Worm (Caenorhabditis elegans) whole organism, late embryonic: ENCODE measurements around the gene F22H10.2.

Experiments
- C08G9.2 ChIP-seq: sonication (generic microtip); optimal IDR thresholded peaks from 2 replicates; lab custom pipeline; 2016; ENCODE audit warnings: mild to moderate bottlenecking, missing genetic modification characterization, moderate library complexity, missing compliant biosample characterization
- K02D7.2 ChIP-seq: sonication (generic microtip); optimal IDR thresholded peaks from 2 replicates; lab custom pipeline; 2017; ENCODE audit warnings: mild to moderate bottlenecking, missing genetic modification characterization, missing compliant biosample characterization
- K09A11.1 ChIP-seq: sonication (generic microtip); optimal IDR thresholded peaks from 2 replicates; lab custom pipeline; 2017; ENCODE audit warnings: antibody characterized with exemption, mild to moderate bottlenecking, missing genetic modification characterization, missing compliant biosample characterization; ENCODE audit not compliant: insufficient read depth
- Y22D7AL.16 ChIP-seq: sonication (generic microtip); optimal IDR thresholded peaks from 2 replicates; lab custom pipeline; 2016; ENCODE audit warnings: missing genetic modification characterization, missing compliant biosample characterization
- ceh-14 ChIP-seq: sonication (generic microtip); optimal IDR thresholded peaks from 2 replicates; lab custom pipeline; 2016; ENCODE audit warnings: missing genotype, missing genetic modification characterization, missing compliant biosample characterization
- ceh-18 ChIP-seq: sonication (generic microtip); optimal IDR thresholded peaks from 2 replicates; lab custom pipeline; 2016; ENCODE audit warnings: missing genetic modification characterization, missing compliant biosample characterization
- ceh-19 ChIP-seq: fragments of 200-800 bp; sonication (Bioruptor generic); optimal IDR thresholded peaks from 2 replicates; lab custom pipeline; 2018; ENCODE audit warnings: mild to moderate bottlenecking, missing genetic modification characterization, missing compliant biosample characterization
- ceh-2 ChIP-seq: sonication (generic microtip); optimal IDR thresholded peaks from 2 replicates; lab custom pipeline; 2016; ENCODE audit warnings: missing genotype, missing genetic modification characterization, missing compliant biosample characterization
- ceh-24 ChIP-seq: sonication (generic microtip); optimal IDR thresholded peaks from 2 replicates; lab custom pipeline; 2016; ENCODE audit warnings: mild to moderate bottlenecking, missing genetic modification characterization, missing compliant biosample characterization
- ceh-31 ChIP-seq: sonication (generic microtip); optimal IDR thresholded peaks from 2 replicates; lab custom pipeline; 2016; ENCODE audit warnings: missing genetic modification characterization, missing compliant biosample characterization
- ceh-34 ChIP-seq: sonication (generic microtip); optimal IDR thresholded peaks from 2 replicates; lab custom pipeline; 2016; ENCODE audit warnings: mild to moderate bottlenecking, missing genetic modification characterization, missing compliant biosample characterization
- ceh-48 ChIP-seq: sonication (generic microtip); optimal IDR thresholded peaks from 2 replicates; lab custom pipeline; 2016; ENCODE audit warnings: missing genetic modification characterization, inconsistent platforms, missing compliant biosample characterization
- ceh-6 ChIP-seq: fragments of 200-800 bp; sonication (Bioruptor generic); optimal IDR thresholded peaks from 2 replicates; lab custom pipeline; 2018; ENCODE audit warnings: mild to moderate bottlenecking, missing genetic modification characterization, missing compliant biosample characterization
- che-1 ChIP-seq: sonication (generic microtip); optimal IDR thresholded peaks from 2 replicates; lab custom pipeline; 2016; ENCODE audit warnings: mild to moderate bottlenecking, missing genetic modification characterization, missing compliant biosample characterization
- dve-1 ChIP-seq: sonication (generic microtip); optimal IDR thresholded peaks from 2 replicates; lab custom pipeline; 2017; ENCODE audit warnings: antibody characterized with exemption, mild to moderate bottlenecking, missing genetic modification characterization, missing compliant biosample characterization
- elt-4 ChIP-seq: sonication (generic microtip); optimal IDR thresholded peaks from 2 replicates; lab custom pipeline; 2016; ENCODE audit warnings: missing genetic modification characterization, missing compliant biosample characterization
- ets-4 ChIP-seq: sonication (generic microtip); optimal IDR thresholded peaks from 2 replicates; lab custom pipeline; 2016; ENCODE audit warnings: missing genetic modification characterization, missing compliant biosample characterization
- eyg-1 ChIP-seq: sonication (generic microtip); optimal IDR thresholded peaks from 2 replicates; lab custom pipeline; 2016; ENCODE audit warnings: missing genotype, missing genetic modification characterization, missing compliant biosample characterization
- fax-1 ChIP-seq: sonication (generic microtip); optimal IDR thresholded peaks from 2 replicates; lab custom pipeline; 2016; ENCODE audit warnings: missing genotype, missing genetic modification characterization, missing compliant biosample characterization
- fkh-10 ChIP-seq: fragments of 150-350 bp; optimal IDR thresholded peaks from 2 replicates; lab custom pipeline; 2014; ENCODE audit warnings: missing biosample characterization, missing genetic modification reagents, missing genetic modification characterization
- gmeb-2 ChIP-seq: sonication (generic microtip); optimal IDR thresholded peaks from 2 replicates; lab custom pipeline; 2016; ENCODE audit warnings: missing genetic modification characterization, inconsistent platforms, missing compliant biosample characterization
- hlh-13 ChIP-seq: fragments of 200-800 bp; sonication (Bioruptor generic); optimal IDR thresholded peaks from 2 replicates; lab custom pipeline; 2018; ENCODE audit warnings: mild to moderate bottlenecking, missing genetic modification characterization, missing compliant biosample characterization
- hlh-30 ChIP-seq: sonication (generic microtip); optimal IDR thresholded peaks from 2 replicates; lab custom pipeline; 2017; ENCODE audit warnings: antibody characterized with exemption, missing genetic modification characterization, missing compliant biosample characterization; ENCODE audit not compliant: insufficient read depth
- hlh-6 ChIP-seq: sonication (generic microtip); optimal IDR thresholded peaks from 2 replicates; lab custom pipeline; 2016; ENCODE audit warnings: missing genotype, missing genetic modification characterization, missing compliant biosample characterization
- nfya-1 ChIP-seq: sonication (generic microtip); optimal IDR thresholded peaks from 2 replicates; lab custom pipeline; 2017; ENCODE audit warnings: missing genetic modification characterization, mild to moderate bottlenecking, missing compliant biosample characterization, antibody characterized with exemption, moderate library complexity
- pha-2 ChIP-seq: sonication (generic microtip); optimal IDR thresholded peaks from 2 replicates; lab custom pipeline; 2017; ENCODE audit warnings: mild to moderate bottlenecking, missing genetic modification characterization, missing compliant biosample characterization
- rnt-1 ChIP-seq: sonication (generic microtip); optimal IDR thresholded peaks from 2 replicates; lab custom pipeline; 2016; ENCODE audit warnings: missing genetic modification characterization, missing compliant biosample characterization
- sox-2 ChIP-seq: fragments of 200-800 bp; sonication (Bioruptor generic); IDR thresholded peaks from 2 replicates; pipeline ENCODE4 v1.3.6; 2022; ENCODE audit warnings: missing genetic modification reagents, missing genetic modification characterization, missing compliant biosample characterization
- tbx-2 ChIP-seq: sonication (generic microtip); optimal IDR thresholded peaks from 2 replicates; lab custom pipeline; 2016; ENCODE audit warnings: missing genetic modification characterization, missing compliant biosample characterization
- unc-42 ChIP-seq: sonication (generic microtip); optimal IDR thresholded peaks from 2 replicates; lab custom pipeline; 2016; ENCODE audit warnings: missing genotype, missing genetic modification characterization, missing compliant biosample characterization
- unc-55 ChIP-seq: sonication (generic microtip); optimal IDR thresholded peaks from 2 replicates; lab custom pipeline; 2017; ENCODE audit warnings: missing biosample characterization, missing genetic modification reagents, missing genetic modification characterization
- unc-86 ChIP-seq: sonication (generic microtip); optimal IDR thresholded peaks from 2 replicates; lab custom pipeline; 2016; ENCODE audit warnings: missing genetic modification characterization, missing compliant biosample characterization
- ztf-16 ChIP-seq: sonication (generic microtip); optimal IDR thresholded peaks from 2 replicates; lab custom pipeline; 2017; ENCODE audit warnings: missing genetic modification characterization, missing compliant biosample characterization

F22H10.2 gene

ce11 chrX:16648773-16649172, 30.6 kb upstream of the F22H10.2 start:
- TF ChIP-seq ceh-2 (tag; lab: Kevin White, UChicago) (no peak), unc-42 (tag; lab: Kevin White, UChicago) (peak; percentile 70)

- no peak for TF ChIP-seq dve-1 (tag; lab: Kevin White, UChicago)
- no peak for TF ChIP-seq hlh-30
- TF ChIP-seq fax-1 (tag; lab: Kevin White, UChicago): no peak
- no peak for TF ChIP-seq K09A11.1
- TF ChIP-seq ceh-14 (tag; lab: Kevin White, UChicago): no peak
- no peak for TF ChIP-seq gmeb-2 (tag; lab: Kevin White, UChicago)
- TF ChIP-seq hlh-13 (GFP tag; lab: Kevin White, UChicago): no peak
- no peak for TF ChIP-seq unc-42 (tag; lab: Kevin White, UChicago)
- no peak for TF ChIP-seq pha-2 (tag; lab: Kevin White, UChicago)
- TF ChIP-seq sox-2 (GFP tag; lab: Robert Waterston, UW): no peak
- TF ChIP-seq tbx-2 (tag; lab: Kevin White, UChicago): no peak
- TF ChIP-seq ztf-16 (tag; lab: Kevin White, UChicago): no peak
- no peak for TF ChIP-seq ceh-19
- no peak for TF ChIP-seq ceh-48 (tag; lab: Kevin White, UChicago)
- TF ChIP-seq eyg-1: no peak
Measured at ce11 chrX:16650600-16650999, 28.7 kb upstream of the F22H10.2 start.

- no peak for TF ChIP-seq ceh-24 (tag; lab: Kevin White, UChicago)
- peak; percentile 62 for TF ChIP-seq unc-55 (GFP tag; lab: Kevin White, UChicago)
- TF ChIP-seq ceh-18 (tag; lab: Kevin White, UChicago): peak; percentile 48
- TF ChIP-seq ceh-34 (tag; lab: Kevin White, UChicago): peak; percentile 24
- peak; percentile 6 for TF ChIP-seq nfya-1 (tag; lab: Kevin White, UChicago)
- TF ChIP-seq rnt-1 (tag; lab: Kevin White, UChicago): peak; percentile 52
- no peak for TF ChIP-seq elt-4 (tag; lab: Kevin White, UChicago)
- no peak for TF ChIP-seq K09A11.1
- no peak for TF ChIP-seq ceh-31 (tag; lab: Kevin White, UChicago)
- TF ChIP-seq K02D7.2 (tag; lab: Kevin White, UChicago): no peak
- TF ChIP-seq ceh-19: no peak
- TF ChIP-seq unc-86 (tag; lab: Kevin White, UChicago): no peak
- no peak for TF ChIP-seq ceh-14 (tag; lab: Kevin White, UChicago)
- no peak for TF ChIP-seq sox-2 (GFP tag; lab: Robert Waterston, UW)
- no peak for TF ChIP-seq fkh-10
- TF ChIP-seq ets-4 (tag; lab: Kevin White, UChicago): no peak
- no peak for TF ChIP-seq che-1 (tag; lab: Kevin White, UChicago)
Measured at ce11 chrX:16655283-16655682, 24.1 kb upstream of the F22H10.2 start.

- TF ChIP-seq Y22D7AL.16 (tag; lab: Kevin White, UChicago) (no peak), ceh-6 (GFP tag; lab: Kevin White, UChicago) (no peak), hlh-6 (no peak), C08G9.2 (no peak), ceh-14 (tag; lab: Kevin White, UChicago) (no peak), pha-2 (tag; lab: Kevin White, UChicago) (no peak), hlh-13 (GFP tag; lab: Kevin White, UChicago) (no peak)
Measured at ce11 chrX:16658309-16658708, 21.0 kb upstream of the F22H10.2 start.

ce11 chrX:16660268-16660667, 19.1 kb upstream of the F22H10.2 start:
- TF ChIP-seq ceh-24 (tag; lab: Kevin White, UChicago) (no peak), unc-42 (tag; lab: Kevin White, UChicago) (peak; percentile 7)
